Worm (Caenorhabditis elegans) whole organism, L2 larva: ENCODE data around the gene K10D6.3.

Experiments used
- C34F6.9 ChIP-seq: fragments of 150-350 bp; optimal IDR thresholded peaks from 2 replicates; lab custom pipeline; 2014; ENCODE audit warnings: missing biosample characterization, missing genetic modification characterization
- F13H6.1 ChIP-seq: sonication (generic microtip); optimal IDR thresholded peaks from 2 replicates; lab custom pipeline; 2016; ENCODE audit warnings: missing genetic modification characterization, missing compliant biosample characterization
- R02D3.7 ChIP-seq: fragments of 150-350 bp; optimal IDR thresholded peaks from 2 replicates; lab custom pipeline; 2014; ENCODE audit warnings: missing biosample characterization, missing genetic modification characterization
- Y55F3AM.14 ChIP-seq: fragments of 200-800 bp; sonication (Bioruptor generic); optimal IDR thresholded peaks from 2 replicates; lab custom pipeline; 2018; ENCODE audit warnings: mild to moderate bottlenecking, missing genetic modification characterization, missing compliant biosample characterization
- ZK546.5 ChIP-seq: sonication (generic microtip); optimal IDR thresholded peaks from 2 replicates; lab custom pipeline; 2017; ENCODE audit warnings: missing biosample characterization, missing genetic modification characterization
- alr-1 ChIP-seq: fragments of 150-350 bp; optimal IDR thresholded peaks from 2 replicates; lab custom pipeline; 2014; ENCODE audit warnings: missing biosample characterization, missing genetic modification characterization
- aly-2 ChIP-seq: fragments of 150-350 bp; optimal IDR thresholded peaks from 2 replicates; lab custom pipeline; 2014; ENCODE audit warnings: missing biosample characterization, missing genetic modification characterization
- ama-1 ChIP-seq: fragments of 150-350 bp; optimal IDR thresholded peaks from 2 replicates; lab custom pipeline; 2018; ENCODE audit warnings: inconsistent platforms
- blmp-1 ChIP-seq: sonication (generic microtip); optimal IDR thresholded peaks from 2 replicates; lab custom pipeline; 2017; ENCODE audit warnings: missing genetic modification characterization, mild to moderate bottlenecking, missing compliant biosample characterization, antibody characterized with exemption, moderate library complexity; ENCODE audit not compliant: insufficient read depth
- ceh-16 ChIP-seq: fragments of 150-350 bp; optimal IDR thresholded peaks from 2 replicates; lab custom pipeline; 2014; ENCODE audit warnings: missing biosample characterization, missing genetic modification characterization
- ceh-82 ChIP-seq: fragments of 150-350 bp; optimal IDR thresholded peaks from 2 replicates; lab custom pipeline; 2014; ENCODE audit warnings: missing biosample characterization, missing genetic modification characterization
- crh-2 ChIP-seq: sonication (generic microtip); optimal IDR thresholded peaks from 2 replicates; lab custom pipeline; 2017; ENCODE audit warnings: missing biosample characterization, missing genetic modification characterization
- dmd-4 ChIP-seq: sonication (generic microtip); optimal IDR thresholded peaks from 2 replicates; lab custom pipeline; 2017; ENCODE audit warnings: missing biosample characterization, missing genetic modification characterization
- egl-27 ChIP-seq: sonication (generic microtip); optimal IDR thresholded peaks from 3 replicates; lab custom pipeline; 2017; ENCODE audit warnings: missing biosample characterization, missing genetic modification reagents, missing genetic modification characterization
- elt-1 ChIP-seq: fragments of 150-350 bp; optimal IDR thresholded peaks from 2 replicates; lab custom pipeline; 2014; ENCODE audit warnings: missing biosample characterization, missing genetic modification characterization
- elt-3 ChIP-seq: sonication (generic microtip); optimal IDR thresholded peaks from 2 replicates; lab custom pipeline; 2017; ENCODE audit warnings: missing biosample characterization, missing genetic modification characterization
- fos-1 ChIP-seq: fragments of 150-350 bp; optimal IDR thresholded peaks from 2 replicates; lab custom pipeline; 2014; ENCODE audit warnings: missing biosample characterization, missing genetic modification characterization
- gmeb-1 ChIP-seq: fragments of 150-350 bp; optimal IDR thresholded peaks from 2 replicates; lab custom pipeline; 2014; ENCODE audit warnings: missing biosample characterization, missing genetic modification characterization
- lin-11 ChIP-seq: fragments of 150-350 bp; sonication (generic microtip); optimal IDR thresholded peaks from 2 replicates; lab custom pipeline; 2014; ENCODE audit warnings: missing biosample characterization, missing genetic modification characterization, inconsistent platforms, mixed read lengths
- lin-13 ChIP-seq: fragments of 150-350 bp; optimal IDR thresholded peaks from 2 replicates; lab custom pipeline; 2014; ENCODE audit warnings: missing biosample characterization, missing genetic modification reagents, missing genetic modification characterization
- lin-39 ChIP-seq: fragments of 150-350 bp; optimal IDR thresholded peaks from 2 replicates; lab custom pipeline; 2014; ENCODE audit warnings: missing biosample characterization, missing genetic modification reagents, missing genetic modification characterization
- lsy-2 ChIP-seq, 2 experiments: fragments of 150-350 bp in 1 of 2; sonication (generic microtip) in 1 of 2; optimal IDR thresholded peaks; 2 replicates each; lab custom pipeline; 2014 to 2017; ENCODE audit warnings: missing biosample characterization in 2 of 2, missing genetic modification characterization in 2 of 2
- mab-5 ChIP-seq: fragments of 150-350 bp; optimal IDR thresholded peaks from 2 replicates; lab custom pipeline; 2014; ENCODE audit warnings: missing biosample characterization, missing genetic modification characterization
- mbf-1 ChIP-seq: sonication (generic microtip); optimal IDR thresholded peaks from 2 replicates; lab custom pipeline; 2017; ENCODE audit warnings: missing biosample characterization, missing genetic modification characterization
- mdl-1 ChIP-seq, 2 experiments: fragments of 150-350 bp in 1 of 2; sonication (generic microtip) in 1 of 2; optimal IDR thresholded peaks; 2 replicates each; lab custom pipeline; 2017; ENCODE audit warnings: missing biosample characterization in 2 of 2, missing genetic modification characterization in 2 of 2
- nhr-10 ChIP-seq: sonication (generic microtip); optimal IDR thresholded peaks from 2 replicates; lab custom pipeline; 2017; ENCODE audit warnings: missing biosample characterization, missing genetic modification characterization
- nhr-11 ChIP-seq: fragments of 150-350 bp; optimal IDR thresholded peaks from 2 replicates; lab custom pipeline; 2014; ENCODE audit warnings: missing biosample characterization, missing genetic modification characterization
- nhr-12 ChIP-seq: fragments of 150-350 bp; optimal IDR thresholded peaks from 2 replicates; lab custom pipeline; 2014; ENCODE audit warnings: missing biosample characterization, missing genetic modification characterization
- nhr-129 ChIP-seq: fragments of 150-350 bp; optimal IDR thresholded peaks from 2 replicates; lab custom pipeline; 2014; ENCODE audit warnings: missing biosample characterization, missing genetic modification characterization
- nhr-21 ChIP-seq: fragments of 150-350 bp; optimal IDR thresholded peaks from 2 replicates; lab custom pipeline; 2014; ENCODE audit warnings: missing biosample characterization, missing genetic modification characterization
- nhr-23 ChIP-seq: fragments of 150-350 bp; optimal IDR thresholded peaks from 2 replicates; lab custom pipeline; 2014; ENCODE audit warnings: missing biosample characterization, missing genetic modification reagents, missing genetic modification characterization
- nhr-237 ChIP-seq: fragments of 150-350 bp; optimal IDR thresholded peaks from 2 replicates; lab custom pipeline; 2014; ENCODE audit warnings: missing biosample characterization, missing genetic modification characterization
- nhr-25 ChIP-seq: fragments of 150-350 bp; sonication (generic microtip); optimal IDR thresholded peaks from 3 replicates; lab custom pipeline; 2014; ENCODE audit warnings: missing biosample characterization, missing genetic modification characterization
- nhr-6 ChIP-seq: fragments of 150-350 bp; optimal IDR thresholded peaks from 2 replicates; lab custom pipeline; 2014; ENCODE audit warnings: missing biosample characterization, missing genetic modification characterization
- nhr-77 ChIP-seq: fragments of 150-350 bp; optimal IDR thresholded peaks from 2 replicates; lab custom pipeline; 2014; ENCODE audit warnings: missing biosample characterization, missing genetic modification characterization
- peb-1 ChIP-seq: fragments of 150-350 bp; optimal IDR thresholded peaks from 2 replicates; lab custom pipeline; 2014; ENCODE audit warnings: missing biosample characterization, missing genetic modification characterization
- sem-4 ChIP-seq: fragments of 150-350 bp; optimal IDR thresholded peaks from 2 replicates; lab custom pipeline; 2014; ENCODE audit warnings: missing biosample characterization, missing genetic modification reagents, missing genetic modification characterization
- skn-1 ChIP-seq: sonication (generic microtip); optimal IDR thresholded peaks from 2 replicates; lab custom pipeline; 2017; ENCODE audit warnings: missing biosample characterization, missing genetic modification characterization
- sma-3 ChIP-seq: sonication (generic microtip); optimal IDR thresholded peaks from 2 replicates; lab custom pipeline; 2016; ENCODE audit warnings: missing genetic modification reagents, missing genetic modification characterization, missing compliant biosample characterization
- sma-9 ChIP-seq, 2 experiments: fragments of 150-350 bp in 1 of 2; sonication (generic microtip) in 1 of 2; optimal IDR thresholded peaks; 2 replicates each; lab custom pipeline; 2014 to 2016; ENCODE audit warnings: missing genetic modification characterization in 2 of 2, mild to moderate bottlenecking in 1 of 2, missing biosample characterization in 1 of 2, missing compliant biosample characterization in 1 of 2, missing genetic modification reagents in 1 of 2, moderate library complexity in 1 of 2
- snpc-4 ChIP-seq: fragments of 150-350 bp; optimal IDR thresholded peaks from 2 replicates; lab custom pipeline; 2014; ENCODE audit warnings: missing biosample characterization, missing genetic modification characterization
- unc-39 ChIP-seq: fragments of 150-350 bp; optimal IDR thresholded peaks from 2 replicates; lab custom pipeline; 2014; ENCODE audit warnings: missing biosample characterization, missing genetic modification characterization
- unc-55 ChIP-seq: fragments of 150-350 bp; sonication (generic microtip); optimal IDR thresholded peaks from 3 replicates; lab custom pipeline; 2014; ENCODE audit warnings: missing biosample characterization, missing genetic modification reagents, missing genetic modification characterization
- unc-62 ChIP-seq: fragments of 150-350 bp; optimal IDR thresholded peaks from 2 replicates; lab custom pipeline; 2014; ENCODE audit warnings: missing biosample characterization, missing genetic modification reagents, missing genetic modification characterization
- zag-1 ChIP-seq: fragments of 150-350 bp; optimal IDR thresholded peaks from 2 replicates; lab custom pipeline; 2014; ENCODE audit warnings: missing biosample characterization, missing genetic modification characterization
- ztf-1 ChIP-seq: fragments of 200-800 bp; sonication (Bioruptor generic); conservative IDR thresholded peaks from 2 replicates; pipeline ENCODE4 v1.3.6; 2022; ENCODE audit warnings: missing genetic modification characterization, missing compliant biosample characterization
- ztf-11 ChIP-seq: sonication (generic microtip); optimal IDR thresholded peaks from 2 replicates; lab custom pipeline; 2017; ENCODE audit warnings: missing biosample characterization, missing genetic modification characterization
- ztf-4 ChIP-seq: fragments of 150-350 bp; optimal IDR thresholded peaks from 2 replicates; lab custom pipeline; 2014; ENCODE audit warnings: missing biosample characterization, missing genetic modification characterization

K10D6.3 gene

ce11 chrV:11196631-11197258 lies 3.7 kb upstream of the K10D6.3 start:
- TF ChIP-seq ztf-11 (no peak), F13H6.1 (peak; percentile 30), dmd-4 (tag; lab: Kevin White, UChicago) (no peak), lin-11 (tag; lab: Kevin White, UChicago) (no peak), unc-55 (GFP tag; lab: Kevin White, UChicago) (no peak), sma-9 (GFP tag; optimal IDR thresholded peaks at IDR 0.05; lab: Kevin White, UChicago) (peak; percentile 49), sma-9 (tag; optimal IDR thresholded peaks at IDR 0.05; lab: Kevin White, UChicago) (no peak), ceh-16 (tag; lab: Kevin White, UChicago) (peak; percentile 46), mab-5 (tag; lab: Kevin White, UChicago) (no peak), elt-1 (tag; lab: Kevin White, UChicago) (no peak), nhr-23 (no peak), elt-3 (tag; lab: Kevin White, UChicago) (no peak), lin-39 (tag; lab: Kevin White, UChicago) (no peak), gmeb-1 (tag; lab: Kevin White, UChicago) (no peak), lsy-2 (tag; optimal IDR thresholded peaks at IDR 0.05; lab: Kevin White, UChicago) (no peak), nhr-10 (tag; lab: Kevin White, UChicago) (no peak), mbf-1 (no peak), R02D3.7 (tag; lab: Kevin White, UChicago) (no peak), mdl-1 (tag; optimal IDR thresholded peaks at IDR 0.05; lab: Kevin White, UChicago) (no peak), aly-2 (tag; lab: Kevin White, UChicago) (no peak), nhr-237 (no peak), ama-1 (lab: Kevin White, UChicago) (no peak), nhr-11 (no peak), C34F6.9 (tag; lab: Kevin White, UChicago) (no peak), nhr-77 (tag; lab: Kevin White, UChicago) (no peak), nhr-21 (tag; lab: Kevin White, UChicago) (no peak), fos-1 (peak; percentile 5), crh-2 (tag; lab: Kevin White, UChicago) (peak; percentile 45), unc-62 (GFP tag; lab: Kevin White, UChicago) (no peak), peb-1 (no peak), lin-13 (GFP tag; lab: Kevin White, UChicago) (no peak), nhr-25 (tag; lab: Kevin White, UChicago) (peak; percentile 72), zag-1 (tag; lab: Kevin White, UChicago) (no peak), alr-1 (tag; lab: Kevin White, UChicago) (no peak), snpc-4 (tag; lab: Kevin White, UChicago) (no peak), ZK546.5 (tag; lab: Kevin White, UChicago) (no peak), sem-4 (peak; percentile 41), skn-1 (no peak), sma-3 (GFP tag; lab: Kevin White, UChicago) (no peak), Y55F3AM.14 (GFP tag; lab: Kevin White, UChicago) (no peak), ceh-82 (no peak), nhr-6 (tag; lab: Kevin White, UChicago) (peak; percentile 31), nhr-12 (no peak), unc-39 (tag; lab: Kevin White, UChicago) (no peak), blmp-1 (tag; lab: Kevin White, UChicago) (peak; percentile 8), ztf-4 (tag; lab: Kevin White, UChicago) (no peak), nhr-129 (tag; lab: Kevin White, UChicago) (peak; percentile 31), egl-27 (tag; lab: Kevin White, UChicago) (no peak), ztf-1 (GFP tag; lab: Robert Waterston, UW) (no peak)
